Worm (Caenorhabditis elegans) whole organism, L4/young adult: ENCODE data around the gene col-83.

Source experiments
- W03F9.2 ChIP-seq: fragments of 150-350 bp; optimal IDR thresholded peaks from 2 replicates; lab custom pipeline; 2014; ENCODE audit warnings: missing biosample characterization, missing genetic modification characterization
- dao-5 ChIP-seq: sonication (generic microtip); optimal IDR thresholded peaks from 2 replicates; lab custom pipeline; 2016; ENCODE audit warnings: missing genotype, missing genetic modification characterization, moderate library complexity, missing compliant biosample characterization
- him-1 ChIP-seq: sonication (generic microtip); optimal IDR thresholded peaks from 2 replicates; lab custom pipeline; 2016; ENCODE audit warnings: missing genotype, missing genetic modification reagents, missing genetic modification characterization, missing compliant biosample characterization

col-83 gene

ce11 chrII:11048930-11049329, 3.2 kb upstream of the col-83 start, which contains the start of gene F33A8.4:
Gene F33A8.4, minus strand, starts transcription at chrII:11049030.
- TF ChIP-seq W03F9.2 (tag; lab: Kevin White, UChicago) (no peak), him-1 (tag; lab: Kevin White, UChicago) (no peak), dao-5 (tag; lab: Kevin White, UChicago) (no peak)

- no peak for TF ChIP-seq W03F9.2 (tag; lab: Kevin White, UChicago)
- no peak for TF ChIP-seq dao-5 (tag; lab: Kevin White, UChicago)
- no peak for TF ChIP-seq him-1 (tag; lab: Kevin White, UChicago)
Observed at ce11 chrII:11044193-11044568, 1.6 kb downstream of the col-83 start.

- TF ChIP-seq him-1 (tag; lab: Kevin White, UChicago) (no peak), W03F9.2 (tag; lab: Kevin White, UChicago) (no peak), dao-5 (tag; lab: Kevin White, UChicago) (no peak)
Observed at ce11 chrII:11043546-11044192, 2.1 kb downstream of the col-83 start.

ce11 chrII:11042878-11043331, 2.9 kb downstream of the col-83 start:
- no peak for TF ChIP-seq dao-5 (tag; lab: Kevin White, UChicago)
- peak; percentile 68 for TF ChIP-seq him-1 (tag; lab: Kevin White, UChicago)
- no peak for TF ChIP-seq W03F9.2 (tag; lab: Kevin White, UChicago)

- TF ChIP-seq him-1 (tag; lab: Kevin White, UChicago): peak; percentile 12
- no peak for TF ChIP-seq dao-5 (tag; lab: Kevin White, UChicago)
Observed at ce11 chrII:11041846-11042262, 3.9 kb downstream of the col-83 start.

- no peak for TF ChIP-seq him-1 (tag; lab: Kevin White, UChicago)
- TF ChIP-seq W03F9.2 (tag; lab: Kevin White, UChicago): no peak
- TF ChIP-seq dao-5 (tag; lab: Kevin White, UChicago): no peak
Observed at ce11 chrII:11041027-11041426, 4.7 kb downstream of the col-83 start, which contains the start of gene cey-1. Gene cey-1, minus strand, starts transcription at chrII:11041206.

- TF ChIP-seq W03F9.2 (tag; lab: Kevin White, UChicago) (no peak), him-1 (tag; lab: Kevin White, UChicago) (no peak), dao-5 (tag; lab: Kevin White, UChicago) (no peak)
Observed at ce11 chrII:11040140-11040539, 5.6 kb downstream of the col-83 start.

- TF ChIP-seq dao-5 (tag; lab: Kevin White, UChicago) (no peak), him-1 (tag; lab: Kevin White, UChicago) (no peak), W03F9.2 (tag; lab: Kevin White, UChicago) (no peak)
Observed at ce11 chrII:11035774-11036173, 10.0 kb downstream of the col-83 start, which contains the start of gene srlf-15. Gene srlf-15, plus strand, starts transcription at chrII:11036074.

ce11 chrII:11032812-11033211, 13.0 kb downstream of the col-83 start:
- TF ChIP-seq dao-5 (tag; lab: Kevin White, UChicago) (no peak), W03F9.2 (tag; lab: Kevin White, UChicago) (no peak), him-1 (tag; lab: Kevin White, UChicago) (no peak)

ce11 chrII:11030297-11030696, 15.5 kb downstream of the col-83 start, which contains the start of gene nlp-18:
Gene nlp-18, minus strand, starts transcription at chrII:11030397.
- no peak for TF ChIP-seq him-1 (tag; lab: Kevin White, UChicago)
- no peak for TF ChIP-seq W03F9.2 (tag; lab: Kevin White, UChicago)
- TF ChIP-seq dao-5 (tag; lab: Kevin White, UChicago): no peak

- no peak for TF ChIP-seq him-1 (tag; lab: Kevin White, UChicago)
- no peak for TF ChIP-seq dao-5 (tag; lab: Kevin White, UChicago)
- no peak for TF ChIP-seq W03F9.2 (tag; lab: Kevin White, UChicago)
Observed at ce11 chrII:11027777-11028176, 18.0 kb downstream of the col-83 start.

- TF ChIP-seq dao-5 (tag; lab: Kevin White, UChicago): no peak
- no peak for TF ChIP-seq W03F9.2 (tag; lab: Kevin White, UChicago)
- TF ChIP-seq him-1 (tag; lab: Kevin White, UChicago): no peak
Observed at ce11 chrII:11025566-11025965, 20.2 kb downstream of the col-83 start, which contains the start of gene F33A8.7. Gene F33A8.7, minus strand, starts transcription at chrII:11025666.

- TF ChIP-seq him-1 (tag; lab: Kevin White, UChicago) (no peak), W03F9.2 (tag; lab: Kevin White, UChicago) (peak; percentile 33), dao-5 (tag; lab: Kevin White, UChicago) (no peak)
Observed at ce11 chrII:11022023-11022422, 23.7 kb downstream of the col-83 start, which contains the start of gene let-858. Gene let-858, plus strand, starts transcription at chrII:11022370.

ce11 chrII:11020707-11021106, 25.1 kb downstream of the col-83 start:
- TF ChIP-seq him-1 (tag; lab: Kevin White, UChicago) (no peak), W03F9.2 (tag; lab: Kevin White, UChicago) (no peak), dao-5 (tag; lab: Kevin White, UChicago) (no peak)
